Fruit fly (Drosophila melanogaster): ENCODE results near the gene Sac1.

DNA sequence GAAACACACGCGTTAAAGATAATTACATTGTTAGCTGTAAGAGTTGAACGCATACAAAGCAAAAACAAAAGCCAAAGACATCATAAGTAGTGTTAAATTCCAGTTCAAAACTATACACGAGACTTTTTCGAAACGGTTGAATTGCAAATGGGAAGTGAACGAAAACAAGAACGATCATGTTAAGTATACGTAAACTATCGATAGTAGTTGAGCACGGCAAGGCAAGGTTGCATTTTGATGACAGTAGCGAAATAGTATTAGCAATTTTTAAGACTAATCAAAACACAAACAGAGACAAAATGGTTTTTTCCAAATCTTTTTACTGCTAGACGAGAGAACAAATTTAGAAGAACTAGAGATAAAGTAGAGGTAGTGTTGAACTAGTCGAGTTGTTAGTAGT lies 47.2 kb downstream of the Sac1 start:
- no peak for TF ChIP-seq Myc (optimal IDR thresholded peaks at IDR 0.05)
- TF ChIP-seq ttk (optimal IDR thresholded peaks at IDR 0.05), result no peak
- TF ChIP-seq insv (optimal IDR thresholded peaks at IDR 0.05), result no peak
- no peak for TF ChIP-seq psq (optimal IDR thresholded peaks at IDR 0.05)

All from Kc167 (cell line).